Worm (Caenorhabditis elegans) whole organism, L3 larva: ENCODE results near the gene tmem-132.

Experiments used
- aly-2 ChIP-seq: fragments of 150-350 bp; optimal IDR thresholded peaks from 2 replicates; lab custom pipeline; 2014; ENCODE audit warnings: missing biosample characterization, missing genetic modification characterization
- ama-1 ChIP-seq: fragments of 150-350 bp; optimal IDR thresholded peaks from 2 replicates; lab custom pipeline; 2018
- ceh-16 ChIP-seq: sonication (generic microtip); optimal IDR thresholded peaks from 2 replicates; lab custom pipeline; 2017; ENCODE audit warnings: missing biosample characterization, missing genetic modification characterization
- ceh-28 ChIP-seq: fragments of 150-350 bp; optimal IDR thresholded peaks from 2 replicates; lab custom pipeline; 2014; ENCODE audit warnings: missing biosample characterization, missing genetic modification reagents, missing genetic modification characterization
- ceh-82 ChIP-seq: fragments of 150-350 bp; optimal IDR thresholded peaks from 2 replicates; lab custom pipeline; 2014; ENCODE audit warnings: missing biosample characterization, missing genetic modification characterization
- ceh-9 ChIP-seq: sonication (generic microtip); optimal IDR thresholded peaks from 2 replicates; lab custom pipeline; 2018; ENCODE audit warnings: missing biosample characterization, missing genetic modification characterization
- daf-12 ChIP-seq: fragments of 150-350 bp; optimal IDR thresholded peaks from 2 replicates; lab custom pipeline; 2014; ENCODE audit warnings: missing biosample characterization, missing genetic modification reagents, missing genetic modification characterization
- egl-27 ChIP-seq: sonication (generic microtip); optimal IDR thresholded peaks from 4 replicates; lab custom pipeline; 2017; ENCODE audit warnings: missing biosample characterization, missing genetic modification reagents, missing genetic modification characterization
- egl-5 ChIP-seq: fragments of 150-350 bp; optimal IDR thresholded peaks from 2 replicates; lab custom pipeline; 2017; ENCODE audit warnings: missing biosample characterization, missing genetic modification reagents, missing genetic modification characterization, inconsistent platforms
- elt-1 ChIP-seq: fragments of 150-350 bp; optimal IDR thresholded peaks from 2 replicates; lab custom pipeline; 2014; ENCODE audit warnings: missing biosample characterization, missing genetic modification characterization
- elt-2 ChIP-seq: sonication (generic microtip); optimal IDR thresholded peaks from 2 replicates; lab custom pipeline; 2016; ENCODE audit warnings: missing genetic modification reagents, mild to moderate bottlenecking, missing genetic modification characterization, missing compliant biosample characterization
- eor-1 ChIP-seq, 2 experiments: fragments of 150-350 bp; optimal IDR thresholded peaks; 2 replicates each; lab custom pipeline; 2014 to 2018; ENCODE audit warnings: missing biosample characterization in 2 of 2, missing genetic modification characterization in 2 of 2
- jun-1 ChIP-seq: fragments of 150-350 bp; optimal IDR thresholded peaks from 2 replicates; lab custom pipeline; 2014; ENCODE audit warnings: missing biosample characterization, missing genetic modification reagents, missing genetic modification characterization
- lin-15B ChIP-seq: fragments of 150-350 bp; optimal IDR thresholded peaks from 2 replicates; lab custom pipeline; 2014; ENCODE audit warnings: missing biosample characterization, missing genetic modification characterization
- lsy-12 ChIP-seq: sonication (generic microtip); optimal IDR thresholded peaks from 2 replicates; lab custom pipeline; 2016; ENCODE audit warnings: mild to moderate bottlenecking, missing genetic modification characterization, missing compliant biosample characterization
- mml-1 ChIP-seq: fragments of 150-350 bp; sonication (generic microtip); optimal IDR thresholded peaks from 3 replicates; lab custom pipeline; 2014; ENCODE audit warnings: missing biosample characterization, missing genetic modification characterization
- nfya-1 ChIP-seq: sonication (generic microtip); optimal IDR thresholded peaks from 2 replicates; lab custom pipeline; 2017; ENCODE audit warnings: missing genetic modification characterization, mild to moderate bottlenecking, missing compliant biosample characterization, antibody characterized with exemption, moderate library complexity; ENCODE audit not compliant: insufficient read depth
- nhr-11 ChIP-seq: fragments of 150-350 bp; optimal IDR thresholded peaks from 2 replicates; lab custom pipeline; 2014; ENCODE audit warnings: missing biosample characterization, missing genetic modification characterization
- nhr-12 ChIP-seq: fragments of 150-350 bp; optimal IDR thresholded peaks from 2 replicates; lab custom pipeline; 2014; ENCODE audit warnings: missing biosample characterization, missing genetic modification characterization
- nhr-23 ChIP-seq: fragments of 150-350 bp; optimal IDR thresholded peaks from 2 replicates; lab custom pipeline; 2014; ENCODE audit warnings: missing biosample characterization, missing genetic modification reagents, missing genetic modification characterization
- nhr-25 ChIP-seq: sonication (generic microtip); optimal IDR thresholded peaks from 2 replicates; lab custom pipeline; 2017; ENCODE audit warnings: missing biosample characterization, missing genetic modification characterization
- nhr-28 ChIP-seq: fragments of 150-350 bp; optimal IDR thresholded peaks from 2 replicates; lab custom pipeline; 2014; ENCODE audit warnings: missing biosample characterization, missing genetic modification characterization
- nhr-43 ChIP-seq: sonication (generic microtip); optimal IDR thresholded peaks from 2 replicates; lab custom pipeline; 2016; ENCODE audit warnings: mild to moderate bottlenecking, missing genetic modification characterization, missing compliant biosample characterization; ENCODE audit not compliant: poor library complexity, severe bottlenecking
- nhr-76 ChIP-seq: fragments of 150-350 bp; sonication (generic microtip); optimal IDR thresholded peaks from 5 replicates; lab custom pipeline; 2014; ENCODE audit warnings: missing biosample characterization, missing genetic modification characterization
- pha-4 ChIP-seq: fragments of 150-350 bp; optimal IDR thresholded peaks from 2 replicates; lab custom pipeline; 2014; ENCODE audit warnings: missing biosample characterization, missing genetic modification reagents, missing genetic modification characterization
- pqm-1 ChIP-seq: fragments of 150-350 bp; optimal IDR thresholded peaks from 2 replicates; lab custom pipeline; 2017; ENCODE audit warnings: missing biosample characterization, missing genetic modification characterization, inconsistent platforms
- skn-1 ChIP-seq: fragments of 150-350 bp; optimal IDR thresholded peaks from 2 replicates; lab custom pipeline; 2014; ENCODE audit warnings: missing biosample characterization, missing genetic modification characterization
- unc-39 ChIP-seq: sonication (generic microtip); optimal IDR thresholded peaks from 4 replicates; lab custom pipeline; 2017; ENCODE audit warnings: missing biosample characterization, missing genetic modification characterization
- unc-62 ChIP-seq: fragments of 150-350 bp; sonication (generic microtip); optimal IDR thresholded peaks from 4 replicates; lab custom pipeline; 2014; ENCODE audit warnings: missing biosample characterization, missing genetic modification reagents, missing genetic modification characterization
- zag-1 ChIP-seq: fragments of 150-350 bp; optimal IDR thresholded peaks from 2 replicates; lab custom pipeline; 2014; ENCODE audit warnings: missing biosample characterization, missing genetic modification characterization
- ztf-4 ChIP-seq: fragments of 150-350 bp; optimal IDR thresholded peaks from 2 replicates; lab custom pipeline; 2014; ENCODE audit warnings: missing biosample characterization, missing genetic modification characterization

The tmem-132 gene

DNA sequence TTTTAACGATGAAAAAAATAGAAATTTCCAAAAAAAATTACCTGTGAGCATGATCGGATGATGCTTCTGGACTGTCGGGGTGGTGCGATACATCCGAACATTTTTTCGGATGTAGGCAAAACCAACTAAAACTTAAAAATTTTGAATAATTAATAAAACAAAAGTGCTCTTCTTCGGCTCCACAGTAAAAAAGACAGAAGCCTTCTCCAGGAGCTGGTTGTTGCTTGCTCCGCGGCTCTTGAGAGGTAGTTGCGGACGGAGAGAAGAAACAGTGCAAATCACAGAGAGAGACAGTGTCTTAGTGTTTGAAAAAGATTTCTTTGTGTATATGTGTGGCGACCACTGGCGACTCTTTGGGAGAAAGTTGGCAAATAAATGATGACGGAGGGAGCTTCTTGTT, 39.8 kb upstream of the tmem-132 start, which contains the start of gene gldi-9:
Gene gldi-9 (minus strand): TSS at position 101 of the 400 bp plus-strand sequence.
- TF ChIP-seq ama-1 (no peak), pha-4 (tag; lab: Kevin White, UChicago) (peak; percentile 33)

DNA sequence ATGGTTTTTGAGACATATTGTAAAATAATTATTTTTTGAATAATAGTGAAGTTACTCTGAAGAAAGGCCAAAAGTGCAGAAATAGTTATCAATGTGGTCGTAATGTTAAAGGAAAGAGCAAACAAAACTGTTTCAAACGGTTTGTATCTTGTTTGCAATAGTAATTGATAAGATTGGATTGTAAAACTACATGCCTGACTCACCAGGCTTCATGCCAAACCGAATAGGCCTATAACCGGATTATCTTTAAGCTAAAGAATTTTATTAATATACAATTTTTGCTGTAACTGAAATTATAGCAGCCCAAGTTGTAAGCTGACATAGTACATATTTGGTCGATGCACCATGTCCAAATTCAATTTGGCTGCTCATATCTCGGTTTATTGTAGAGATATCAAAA, 30.1 kb upstream of the tmem-132 start, which contains the start of gene Y71H2AM.14:
Gene Y71H2AM.14 (minus strand): TSS at position 101 of the 400 bp plus-strand sequence.
- no peak for TF ChIP-seq ceh-16
- TF ChIP-seq pqm-1 (tag; lab: Kevin White, UChicago) = peak; percentile 33
- no peak for TF ChIP-seq unc-62 (GFP tag; lab: Kevin White, UChicago)
- no peak for TF ChIP-seq ztf-4 (tag; lab: Kevin White, UChicago)

DNA sequence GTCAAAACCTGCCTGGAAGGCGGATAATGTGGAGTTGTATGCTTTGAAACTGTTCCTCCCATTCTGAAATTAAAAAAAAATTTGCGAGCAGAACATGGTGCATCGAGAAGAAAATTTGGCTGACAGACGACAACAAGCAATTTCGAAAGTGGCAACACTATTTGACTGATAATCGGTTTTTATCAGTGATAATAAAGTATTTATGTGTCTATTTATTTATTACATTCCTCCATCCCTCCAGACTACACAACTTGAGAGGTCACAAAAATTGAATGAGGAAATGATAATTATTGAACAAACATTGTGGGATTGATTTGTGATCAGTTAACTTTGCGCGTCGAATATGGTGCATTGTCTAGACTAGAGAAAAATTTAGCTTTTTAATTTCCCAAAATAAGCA, 23.1 kb upstream of the tmem-132 start, which contains the start of gene cest-25:
Gene cest-25 (minus strand): TSS at position 63 of the 400 bp plus-strand sequence.
- no peak for TF ChIP-seq nhr-28 (tag; lab: Kevin White, UChicago)
- no peak for TF ChIP-seq zag-1
- no peak for TF ChIP-seq aly-2 (tag; lab: Kevin White, UChicago)
- TF ChIP-seq eor-1 (tag; optimal IDR thresholded peaks at IDR 0.05; lab: Kevin White, UChicago) = no peak
- TF ChIP-seq nhr-23 (tag; lab: Kevin White, UChicago) = no peak
- TF ChIP-seq ceh-9 (tag; lab: Kevin White, UChicago) = no peak
- TF ChIP-seq pqm-1 (tag; lab: Kevin White, UChicago) = peak; percentile 81
- TF ChIP-seq unc-39 (tag; lab: Kevin White, UChicago) = no peak
- no peak for TF ChIP-seq egl-27 (tag; lab: Kevin White, UChicago)
- TF ChIP-seq lin-15B (tag; lab: Kevin White, UChicago) = no peak
- no peak for TF ChIP-seq elt-1 (tag; lab: Kevin White, UChicago)
- TF ChIP-seq jun-1 (tag; lab: Kevin White, UChicago) = peak; percentile 50
- TF ChIP-seq pha-4 (tag; lab: Kevin White, UChicago) = peak; percentile 18
- no peak for TF ChIP-seq ama-1
- peak; percentile 93 for TF ChIP-seq elt-2 (tag; lab: Kevin White, UChicago)
- no peak for TF ChIP-seq skn-1
- no peak for TF ChIP-seq unc-62 (GFP tag; lab: Kevin White, UChicago)
- TF ChIP-seq nhr-11 = no peak

DNA sequence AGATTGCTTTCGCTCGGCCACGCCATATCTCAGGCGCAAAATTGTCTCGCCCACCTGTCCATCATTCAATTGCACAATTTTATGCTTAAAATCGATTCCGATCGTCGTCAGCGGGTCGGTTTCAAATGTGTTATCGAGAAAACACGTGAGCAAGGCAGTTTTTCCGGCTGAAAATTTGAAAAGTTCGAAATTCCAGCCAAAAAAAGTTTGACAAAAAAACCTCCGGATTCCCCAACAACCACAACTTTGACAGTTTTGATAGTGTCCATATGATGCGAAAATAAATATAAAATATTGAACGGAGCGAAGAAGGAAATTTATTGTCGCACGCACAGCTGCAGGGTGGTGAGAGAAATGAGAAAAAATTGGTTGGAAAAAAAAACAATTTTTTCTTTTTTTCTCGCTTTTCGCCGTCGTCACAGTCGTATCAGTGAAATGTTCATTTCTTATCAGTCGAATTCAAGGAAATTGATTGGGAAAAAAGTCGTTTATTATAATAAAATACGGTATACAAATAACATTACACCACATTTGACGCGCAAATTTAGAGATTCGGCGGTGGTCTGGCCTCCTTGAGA, 17.3 kb upstream of the tmem-132 start, which contains the start of gene Y71H2AM.12:
Gene Y71H2AM.12 (minus strand): TSS at position 486 of the 578 bp plus-strand sequence.
- peak; percentile 70 for TF ChIP-seq elt-2 (tag; lab: Kevin White, UChicago)
- TF ChIP-seq ama-1 = no peak

DNA sequence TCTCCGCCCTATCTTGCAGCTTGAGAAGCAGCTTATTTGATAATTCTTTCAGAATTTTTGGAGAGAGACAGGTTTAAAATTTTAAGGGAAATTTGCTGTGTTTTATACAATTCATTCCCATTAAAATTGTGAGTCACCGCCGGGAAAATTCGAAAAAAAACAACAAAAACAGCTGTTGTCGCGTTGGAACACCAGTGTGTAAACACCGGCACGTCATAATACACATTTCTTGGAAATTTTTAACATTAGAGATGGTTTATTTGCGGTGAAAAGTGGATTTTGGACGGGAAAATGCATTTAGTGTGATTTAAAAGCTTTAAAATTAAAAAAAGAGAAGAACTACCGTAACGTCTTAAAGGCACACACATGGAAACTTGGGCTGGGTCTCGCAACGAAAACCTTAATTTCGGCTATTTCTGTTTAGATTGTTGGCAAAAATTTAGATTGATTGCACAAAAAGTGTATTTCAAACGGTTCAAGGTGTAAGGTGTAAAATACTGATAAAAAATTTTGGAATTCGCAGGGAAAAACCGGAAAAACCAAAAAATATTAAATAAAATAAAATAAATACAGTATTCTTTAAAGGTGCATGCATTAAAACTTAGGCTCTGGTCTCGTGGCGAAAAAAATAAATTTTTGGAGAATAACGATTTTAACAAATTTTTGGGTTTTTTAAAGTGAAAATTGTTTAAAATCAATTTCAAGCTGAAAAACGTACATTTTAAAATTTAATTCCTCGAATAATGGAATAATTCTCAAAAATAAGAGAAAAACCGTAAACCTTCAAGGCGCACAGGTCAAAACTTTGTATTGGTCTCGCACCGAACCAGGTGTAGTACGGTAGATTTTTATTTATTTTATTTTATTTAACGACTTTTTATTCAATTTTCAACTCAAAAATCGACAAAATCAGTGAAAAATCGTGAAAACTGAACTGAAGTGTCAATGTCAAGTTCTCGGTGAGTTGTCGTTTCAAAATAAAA, 9.1 kb upstream of the tmem-132 start, which contains the start of gene cosa-1:
Gene cosa-1 (plus strand): TSS at position 896 of the 983 bp plus-strand sequence.
- TF ChIP-seq nhr-25 (tag; lab: Kevin White, UChicago) (no peak), ztf-4 (tag; lab: Kevin White, UChicago) (no peak), ceh-28 (no peak), nhr-43 (tag; lab: Kevin White, UChicago) (no peak), nfya-1 (tag; lab: Kevin White, UChicago) (peak; percentile 4), nhr-28 (tag; lab: Kevin White, UChicago) (no peak), pqm-1 (tag; lab: Kevin White, UChicago) (peak; percentile 18), pha-4 (tag; lab: Kevin White, UChicago) (peak; percentile 27), nhr-12 (tag; lab: Kevin White, UChicago) (no peak), mml-1 (tag; lab: Kevin White, UChicago) (no peak), ama-1 (no peak), egl-27 (tag; lab: Kevin White, UChicago) (no peak)

DNA sequence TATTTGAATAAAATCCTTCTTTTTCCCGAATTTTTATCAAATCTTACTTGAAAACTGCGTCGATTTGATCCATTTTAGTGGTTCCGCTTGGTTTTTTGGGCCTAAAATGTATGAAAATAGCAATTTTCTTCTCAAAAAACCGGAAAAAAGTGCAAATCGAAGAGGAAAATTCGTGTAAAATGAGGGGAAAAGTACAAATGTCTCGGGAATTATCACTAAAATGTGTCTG, 8.5 kb upstream of the tmem-132 start, which contains the start of gene Y71H2AM.11:
Gene Y71H2AM.11 (minus strand): TSS at position 101 of the 229 bp plus-strand sequence.
- TF ChIP-seq egl-5 (tag; lab: Kevin White, UChicago) = no peak
- TF ChIP-seq ceh-82 = no peak
- no peak for TF ChIP-seq unc-62 (GFP tag; lab: Kevin White, UChicago)
- no peak for TF ChIP-seq eor-1 (tag; optimal IDR thresholded peaks at IDR 0.05; lab: Kevin White, UChicago)
- TF ChIP-seq nhr-76 (tag; lab: Kevin White, UChicago) = no peak
- no peak for TF ChIP-seq ama-1
- TF ChIP-seq aly-2 (tag; lab: Kevin White, UChicago) = no peak
- no peak for TF ChIP-seq lsy-12 (tag; lab: Kevin White, UChicago)
- TF ChIP-seq daf-12 (tag; lab: Kevin White, UChicago) = no peak
- no peak for TF ChIP-seq ceh-28
- TF ChIP-seq, all 47 proteins: peak for 0
